Worm (Caenorhabditis elegans) whole organism, L1 larva: ENCODE results near the gene best-19.

Experiments used
- C16A3.4 ChIP-seq: fragments of 150-350 bp; optimal IDR thresholded peaks from 2 replicates; lab custom pipeline; 2014; ENCODE audit warnings: missing biosample characterization, missing genetic modification characterization
- Y116A8C.19 ChIP-seq: sonication (generic microtip); optimal IDR thresholded peaks from 2 replicates; lab custom pipeline; 2016; ENCODE audit warnings: missing compliant biosample characterization, missing genetic modification characterization, borderline replicate concordance
- aha-1 ChIP-seq: fragments of 150-350 bp; optimal IDR thresholded peaks from 2 replicates; lab custom pipeline; 2014; ENCODE audit warnings: missing biosample characterization, missing genetic modification characterization
- alr-1 ChIP-seq: fragments of 200-800 bp; sonication (Bioruptor generic); optimal IDR thresholded peaks from 2 replicates; lab custom pipeline; 2018; ENCODE audit warnings: borderline replicate concordance, mild to moderate bottlenecking, missing genetic modification characterization, missing compliant biosample characterization
- ama-1 ChIP-seq: fragments of 150-350 bp; optimal IDR thresholded peaks from 2 replicates; lab custom pipeline; 2014
- ceh-88 ChIP-seq: fragments of 200-800 bp; sonication (Bioruptor generic); IDR thresholded peaks from 2 replicates; pipeline ENCODE4 v1.3.6; 2022; ENCODE audit warnings: missing genetic modification characterization, missing compliant biosample characterization
- ceh-90 ChIP-seq: sonication (generic microtip); optimal IDR thresholded peaks from 2 replicates; lab custom pipeline; 2016; ENCODE audit warnings: missing genetic modification characterization, missing compliant biosample characterization
- ces-1 ChIP-seq: fragments of 150-350 bp; optimal IDR thresholded peaks from 2 replicates; lab custom pipeline; 2014; ENCODE audit warnings: missing biosample characterization, missing genetic modification reagents, missing genetic modification characterization
- dsc-1 ChIP-seq: sonication (generic microtip); optimal IDR thresholded peaks from 2 replicates; lab custom pipeline; 2016; ENCODE audit warnings: mild to moderate bottlenecking, missing genetic modification characterization, missing compliant biosample characterization
- efl-1 ChIP-seq, 4 experiments: fragments of 150-350 bp; optimal IDR thresholded peaks in 3 of 4; peaks in 1 of 4; 1 replicate in 1 of 4; 2 replicates in 3 of 4; lab custom pipeline; 2014; ENCODE audit warnings: missing biosample characterization in 2 of 4, missing genetic modification characterization in 2 of 4, missing genetic modification reagents in 2 of 4
- efl-3 ChIP-seq: fragments of 200-800 bp; sonication (Bioruptor generic); optimal IDR thresholded peaks from 2 replicates; lab custom pipeline; 2018; ENCODE audit warnings: mild to moderate bottlenecking, missing genetic modification characterization, missing compliant biosample characterization
- egl-13 ChIP-seq: sonication (generic microtip); optimal IDR thresholded peaks from 2 replicates; lab custom pipeline; 2016; ENCODE audit warnings: missing genotype, missing genetic modification reagents, missing genetic modification characterization, missing compliant biosample characterization
- elt-2 ChIP-seq: sonication (generic microtip); optimal IDR thresholded peaks from 2 replicates; lab custom pipeline; 2016; ENCODE audit warnings: missing genetic modification characterization, mild to moderate bottlenecking, inconsistent platforms, missing compliant biosample characterization, missing genetic modification reagents
- ets-5 ChIP-seq: fragments of 200-800 bp; sonication (Bioruptor generic); IDR thresholded peaks from 2 replicates; pipeline ENCODE4 v1.3.6; 2022; ENCODE audit warnings: missing genetic modification characterization, missing compliant biosample characterization
- fkh-4 ChIP-seq: sonication (generic microtip); optimal IDR thresholded peaks from 2 replicates; lab custom pipeline; 2016; ENCODE audit warnings: missing compliant biosample characterization, missing genetic modification characterization, borderline replicate concordance
- grh-1 ChIP-seq: fragments of 200-800 bp; sonication (Bioruptor generic); IDR thresholded peaks from 2 replicates; pipeline ENCODE4 v1.3.6; 2022; ENCODE audit warnings: missing genetic modification reagents, missing genetic modification characterization, missing compliant biosample characterization
- hlh-4 ChIP-seq: sonication (generic microtip); optimal IDR thresholded peaks from 2 replicates; lab custom pipeline; 2016; ENCODE audit warnings: mild to moderate bottlenecking, missing genetic modification characterization, missing compliant biosample characterization
- irx-1 ChIP-seq: sonication (generic microtip); optimal IDR thresholded peaks from 2 replicates; lab custom pipeline; 2016; ENCODE audit warnings: missing genetic modification characterization, missing compliant biosample characterization
- jun-1 ChIP-seq: fragments of 150-350 bp; optimal IDR thresholded peaks from 2 replicates; lab custom pipeline; 2014; ENCODE audit warnings: missing biosample characterization, missing genetic modification reagents, missing genetic modification characterization
- lin-15B ChIP-seq: fragments of 150-350 bp; sonication (generic microtip); optimal IDR thresholded peaks from 3 replicates; lab custom pipeline; 2014; ENCODE audit warnings: missing biosample characterization, missing genetic modification characterization
- lin-35 ChIP-seq, 2 experiments: fragments of 150-350 bp; optimal IDR thresholded peaks; 2 replicates each; lab custom pipeline; 2014; ENCODE audit warnings: missing biosample characterization in 2 of 2, missing genetic modification characterization in 2 of 2, missing genetic modification reagents in 2 of 2
- lin-39 ChIP-seq: fragments of 150-350 bp; optimal IDR thresholded peaks from 2 replicates; lab custom pipeline; 2014; ENCODE audit warnings: missing biosample characterization, missing genetic modification reagents, missing genetic modification characterization
- lsy-2 ChIP-seq, 2 experiments: fragments of 150-350 bp; optimal IDR thresholded peaks; 2 replicates each; lab custom pipeline; 2014; ENCODE audit warnings: missing biosample characterization in 2 of 2, missing genetic modification characterization in 2 of 2
- mab-9 ChIP-seq: fragments of 200-800 bp; sonication (Bioruptor generic); IDR thresholded peaks from 2 replicates; pipeline ENCODE4 v1.3.6; 2022; ENCODE audit warnings: missing genetic modification reagents, missing genetic modification characterization, missing compliant biosample characterization
- mdl-1 ChIP-seq, 2 experiments: fragments of 150-350 bp; optimal IDR thresholded peaks; 2 replicates each; lab custom pipeline; 2014 to 2017; ENCODE audit warnings: missing biosample characterization in 2 of 2, missing genetic modification characterization in 2 of 2, inconsistent platforms in 1 of 2
- mef-2 ChIP-seq: fragments of 150-350 bp; optimal IDR thresholded peaks from 2 replicates; lab custom pipeline; 2014; ENCODE audit warnings: missing biosample characterization, missing genetic modification characterization
- nhr-12 ChIP-seq: sonication (generic microtip); optimal IDR thresholded peaks from 2 replicates; lab custom pipeline; 2017; ENCODE audit warnings: missing biosample characterization, missing genetic modification characterization
- nhr-19 ChIP-seq: fragments of 200-800 bp; sonication (Bioruptor generic); conservative IDR thresholded peaks from 2 replicates; pipeline ENCODE4 v1.3.6; 2022; ENCODE audit warnings: missing genetic modification characterization, missing compliant biosample characterization
- nhr-20 ChIP-seq: sonication (generic microtip); optimal IDR thresholded peaks from 2 replicates; lab custom pipeline; 2016; ENCODE audit warnings: mild to moderate bottlenecking, missing genetic modification characterization, missing compliant biosample characterization
- nhr-237 ChIP-seq: fragments of 150-350 bp; optimal IDR thresholded peaks from 2 replicates; lab custom pipeline; 2014; ENCODE audit warnings: missing biosample characterization, missing genetic modification characterization
- nhr-28 ChIP-seq: fragments of 150-350 bp; optimal IDR thresholded peaks from 2 replicates; lab custom pipeline; 2014; ENCODE audit warnings: missing biosample characterization, missing genetic modification characterization
- nhr-47 ChIP-seq: sonication (generic microtip); optimal IDR thresholded peaks from 2 replicates; lab custom pipeline; 2016; ENCODE audit warnings: mild to moderate bottlenecking, missing genetic modification characterization, moderate library complexity, missing compliant biosample characterization
- nhr-71 ChIP-seq: sonication (generic microtip); optimal IDR thresholded peaks from 2 replicates; lab custom pipeline; 2016; ENCODE audit warnings: mild to moderate bottlenecking, missing genetic modification characterization, moderate library complexity, missing compliant biosample characterization
- nhr-77 ChIP-seq: fragments of 150-350 bp; optimal IDR thresholded peaks from 2 replicates; lab custom pipeline; 2014; ENCODE audit warnings: missing biosample characterization, missing genetic modification characterization
- nhr-84 ChIP-seq: sonication (generic microtip); optimal IDR thresholded peaks from 2 replicates; lab custom pipeline; 2017; ENCODE audit warnings: missing biosample characterization, missing genetic modification characterization
- nhr-85 ChIP-seq: sonication (generic microtip); peaks from one replicate; lab custom pipeline; 2016; ENCODE audit warnings: missing genetic modification characterization, inconsistent platforms, missing compliant biosample characterization
- nhr-90 ChIP-seq: sonication (generic microtip); optimal IDR thresholded peaks from 2 replicates; lab custom pipeline; 2016; ENCODE audit warnings: mild to moderate bottlenecking, missing genetic modification characterization, missing compliant biosample characterization; ENCODE audit not compliant: poor library complexity
- pqm-1 ChIP-seq: sonication (generic microtip); optimal IDR thresholded peaks from 3 replicates; lab custom pipeline; 2017; ENCODE audit warnings: missing biosample characterization, missing genetic modification characterization
- rnt-1 ChIP-seq: sonication (generic microtip); optimal IDR thresholded peaks from 2 replicates; lab custom pipeline; 2016; ENCODE audit warnings: mild to moderate bottlenecking, missing genetic modification characterization, moderate library complexity, missing compliant biosample characterization
- snpc-4 ChIP-seq: fragments of 150-350 bp; optimal IDR thresholded peaks from 2 replicates; lab custom pipeline; 2014; ENCODE audit warnings: missing biosample characterization, missing genetic modification characterization
- snu-23 ChIP-seq: sonication (generic microtip); optimal IDR thresholded peaks from 2 replicates; lab custom pipeline; 2016; ENCODE audit warnings: missing genetic modification characterization, missing compliant biosample characterization
- sptf-1 ChIP-seq: fragments of 150-350 bp; optimal IDR thresholded peaks from 2 replicates; lab custom pipeline; 2014; ENCODE audit warnings: missing biosample characterization, missing genetic modification characterization
- sup-37 ChIP-seq: fragments of 200-800 bp; sonication (Bioruptor generic); optimal IDR thresholded peaks from 2 replicates; lab custom pipeline; 2018; ENCODE audit warnings: mild to moderate bottlenecking, missing genetic modification characterization, missing compliant biosample characterization
- tbx-2 ChIP-seq: sonication (generic microtip); optimal IDR thresholded peaks from 2 replicates; lab custom pipeline; 2016; ENCODE audit warnings: missing genetic modification characterization, missing compliant biosample characterization
- tlp-1 ChIP-seq: fragments of 150-350 bp; optimal IDR thresholded peaks from 2 replicates; lab custom pipeline; 2014; ENCODE audit warnings: missing biosample characterization, missing genetic modification characterization
- unc-130 ChIP-seq: fragments of 150-350 bp; optimal IDR thresholded peaks from 2 replicates; lab custom pipeline; 2017; ENCODE audit warnings: missing biosample characterization, missing genetic modification characterization, inconsistent platforms
- unc-62 ChIP-seq: fragments of 150-350 bp; optimal IDR thresholded peaks from 2 replicates; lab custom pipeline; 2014; ENCODE audit warnings: missing biosample characterization, missing genetic modification reagents, missing genetic modification characterization
- unc-86 ChIP-seq: sonication (generic microtip); optimal IDR thresholded peaks from 2 replicates; lab custom pipeline; 2016; ENCODE audit warnings: missing genetic modification characterization, missing compliant biosample characterization
- unc-98 ChIP-seq: fragments of 200-800 bp; sonication (Bioruptor generic); IDR thresholded peaks from 2 replicates; pipeline ENCODE4 v1.3.6; 2022; ENCODE audit warnings: missing genetic modification characterization, missing compliant biosample characterization
- xbp-1 ChIP-seq: sonication (generic microtip); optimal IDR thresholded peaks from 2 replicates; lab custom pipeline; 2016; ENCODE audit warnings: missing genetic modification characterization, missing compliant biosample characterization
- zag-1 ChIP-seq: fragments of 150-350 bp; optimal IDR thresholded peaks from 2 replicates; lab custom pipeline; 2014; ENCODE audit warnings: missing biosample characterization, missing genetic modification characterization

The best-19 gene

ce11 chrIV:295734-296201 lies 12.3 kb downstream of the best-19 start (continued):
- no peak for TF ChIP-seq egl-13 (tag; lab: Kevin White, UChicago)
- no peak for TF ChIP-seq zag-1
- TF ChIP-seq nhr-12 = no peak
- no peak for TF ChIP-seq snpc-4 (tag; lab: Kevin White, UChicago)
- TF ChIP-seq rnt-1 = no peak
- no peak for TF ChIP-seq unc-62
- TF ChIP-seq nhr-77 = no peak
- TF ChIP-seq tlp-1 (tag; lab: Kevin White, UChicago) = no peak
- no peak for TF ChIP-seq nhr-85
- no peak for TF ChIP-seq fkh-4 (tag; lab: Kevin White, UChicago)
- TF ChIP-seq nhr-90 (tag; lab: Kevin White, UChicago) = peak; percentile 47
- TF ChIP-seq sup-37 (GFP tag; lab: Kevin White, UChicago) = no peak
- peak; percentile 2 for TF ChIP-seq nhr-47 (tag; lab: Kevin White, UChicago)
- TF ChIP-seq hlh-4 (tag; lab: Kevin White, UChicago) = no peak
- TF ChIP-seq unc-130 (tag; lab: Kevin White, UChicago) = no peak
- TF ChIP-seq ama-1 = no peak
- no peak for TF ChIP-seq ceh-90 (tag; lab: Kevin White, UChicago)

ce11 chrIV:296849-297248 lies 13.4 kb downstream of the best-19 start:
- TF ChIP-seq rnt-1 = no peak
- no peak for TF ChIP-seq pqm-1 (tag; lab: Kevin White, UChicago)
- peak; percentile 7 for TF ChIP-seq tlp-1 (tag; lab: Kevin White, UChicago)
- TF ChIP-seq lsy-2 (tag; optimal IDR thresholded peaks at IDR 0.05; lab: Kevin White, UChicago) = no peak
- no peak for TF ChIP-seq nhr-28
- no peak for TF ChIP-seq nhr-47 (tag; lab: Kevin White, UChicago)
- TF ChIP-seq egl-13 (tag; lab: Kevin White, UChicago) = no peak
- TF ChIP-seq jun-1 (tag; lab: Kevin White, UChicago) = no peak
- TF ChIP-seq snpc-4 (tag; lab: Kevin White, UChicago) = no peak
- TF ChIP-seq lin-35 (GFP tag; optimal IDR thresholded peaks at IDR 0.05; lab: Kevin White, UChicago) = peak in 1 of 2 experiments; percentile 35
- peak; percentile 4 for TF ChIP-seq snu-23 (GFP tag; lab: Kevin White, UChicago)
- no peak for TF ChIP-seq mef-2 (tag; lab: Kevin White, UChicago)
- TF ChIP-seq nhr-77 = no peak
- no peak for TF ChIP-seq unc-86 (tag; lab: Kevin White, UChicago)
- TF ChIP-seq elt-2 (tag; lab: Kevin White, UChicago) = peak; percentile 94
- TF ChIP-seq nhr-19 (GFP tag; lab: Robert Waterston, UW) = no peak
- no peak for TF ChIP-seq ces-1 (GFP tag; lab: Kevin White, UChicago)
- peak; percentile 41 for TF ChIP-seq nhr-71
- TF ChIP-seq Y116A8C.19 (tag; lab: Kevin White, UChicago) = no peak
- no peak for TF ChIP-seq alr-1 (tag; lab: Kevin White, UChicago)
- TF ChIP-seq unc-130 (tag; lab: Kevin White, UChicago) = no peak
- no peak for TF ChIP-seq ceh-88 (GFP tag; lab: Robert Waterston, UW)
- TF ChIP-seq aha-1 (tag; lab: Kevin White, UChicago) = no peak
- no peak for TF ChIP-seq mdl-1 (tag; optimal IDR thresholded peaks at IDR 0.05; lab: Kevin White, UChicago)
- no peak for TF ChIP-seq ets-5 (GFP tag; lab: Robert Waterston, UW)
- TF ChIP-seq ceh-90 (tag; lab: Kevin White, UChicago) = no peak
- no peak for TF ChIP-seq nhr-84 (tag; lab: Kevin White, UChicago)
- no peak for TF ChIP-seq dsc-1 (tag; lab: Kevin White, UChicago)
- peak; percentile 64 for TF ChIP-seq nhr-90 (tag; lab: Kevin White, UChicago)
- no peak for TF ChIP-seq C16A3.4 (tag; lab: Kevin White, UChicago)
- TF ChIP-seq lin-39 (tag; lab: Kevin White, UChicago) = no peak
- no peak for TF ChIP-seq grh-1 (GFP tag; lab: Robert Waterston, UW)
- no peak for TF ChIP-seq fkh-4 (tag; lab: Kevin White, UChicago)
- TF ChIP-seq efl-1 (optimal IDR thresholded peaks at IDR 0.05; lab: Kevin White, UChicago) = no peak
- peak in 1 of 2 experiments; percentile 35 for TF ChIP-seq efl-1 (GFP tag; optimal IDR thresholded peaks at IDR 0.05 in 1 of 2; lab: Kevin White, UChicago)
- TF ChIP-seq xbp-1 (tag; lab: Kevin White, UChicago) = no peak
- no peak for TF ChIP-seq nhr-12
- no peak for TF ChIP-seq irx-1 (tag; lab: Kevin White, UChicago)
- TF ChIP-seq mab-9 (GFP tag; lab: Robert Waterston, UW) = no peak
- TF ChIP-seq nhr-20 (tag; lab: Kevin White, UChicago) = peak; percentile 11
- TF ChIP-seq sptf-1 = no peak
- no peak for TF ChIP-seq lin-15B (tag; lab: Kevin White, UChicago)
- no peak for TF ChIP-seq tbx-2 (tag; lab: Kevin White, UChicago)
- TF ChIP-seq nhr-237 (tag; lab: Kevin White, UChicago) = no peak
- TF ChIP-seq unc-98 (GFP tag; lab: Robert Waterston, UW) = no peak
- no peak for TF ChIP-seq efl-3 (GFP tag; lab: Kevin White, UChicago)
